Fruit fly (Drosophila melanogaster): Measurements from ENCODE around the gene alphaTub85E.

The alphaTub85E gene

dm6 chr3R:9771519-9771972 lies 38.5 kb upstream of the alphaTub85E start, which contains the start of gene CG9471 (continued):
- TF ChIP-seq NC2β (GFP tag; optimal IDR thresholded peaks at IDR 0.05) (peak; percentile 89), CG14014 (GFP tag; IDR thresholded peaks at IDR 0.05) (peak; percentile 93), fd102C (GFP tag; optimal IDR thresholded peaks at IDR 0.05) (peak; percentile 57), lbe (GFP tag; optimal IDR thresholded peaks at IDR 0.05) (peak; percentile 96), Dek (tag; optimal IDR thresholded peaks at IDR 0.05) (peak; percentile 90), B-H2 (GFP tag; optimal IDR thresholded peaks at IDR 0.05) (peak; percentile 91), CG10959 (GFP tag; IDR thresholded peaks at IDR 0.05) (peak; percentile 81), HHEX (GFP tag; optimal IDR thresholded peaks at IDR 0.05) (peak; percentile 93), Adf1 (GFP tag; IDR thresholded peaks at IDR 0.05) (peak; percentile 71), CG16863 (GFP tag; optimal IDR thresholded peaks at IDR 0.05) (peak; percentile 86), amos (GFP tag; IDR thresholded peaks at IDR 0.05; ENCODE audit: partially characterized antibody) (no peak), az2 (GFP tag; optimal IDR thresholded peaks at IDR 0.05) (peak; percentile 93), CG11696 (GFP tag; IDR thresholded peaks at IDR 0.05) (peak; percentile 84), inv (GFP tag; IDR thresholded peaks at IDR 0.05; ENCODE audit: partially characterized antibody) (no peak), gro (GFP tag; optimal IDR thresholded peaks at IDR 0.05) (peak; percentile 89), tx (GFP tag; optimal IDR thresholded peaks at IDR 0.05) (peak; percentile 88), CG1602 (GFP tag; optimal IDR thresholded peaks at IDR 0.05) (peak; percentile 87), CG15479 (GFP tag; optimal IDR thresholded peaks at IDR 0.05) (no peak), zfh2 (GFP tag; optimal IDR thresholded peaks at IDR 0.05) (peak; percentile 85), CG4707 (GFP tag; optimal IDR thresholded peaks at IDR 0.05) (peak; percentile 73), sisA (GFP tag; IDR thresholded peaks at IDR 0.05) (peak; percentile 93), da (GFP tag; optimal IDR thresholded peaks at IDR 0.05) (peak; percentile 61), pros (GFP tag; optimal IDR thresholded peaks at IDR 0.05) (no peak), salm (tag; optimal IDR thresholded peaks at IDR 0.05) (peak; percentile 87), CG2712 (tag; optimal IDR thresholded peaks at IDR 0.05) (peak; percentile 92), p53 (GFP tag; optimal IDR thresholded peaks at IDR 0.05) (peak; percentile 3), fd64A (GFP tag; optimal IDR thresholded peaks at IDR 0.05) (peak; percentile 41), CG12104 (GFP tag; optimal IDR thresholded peaks at IDR 0.05) (peak; percentile 85), phol (tag; optimal IDR thresholded peaks at IDR 0.05) (peak; percentile 89), CG8281 (tag; optimal IDR thresholded peaks at IDR 0.05) (peak; percentile 68), CG16813 (GFP tag; IDR thresholded peaks at IDR 0.05; ENCODE audit: partially characterized antibody) (0 out of 3 replicates have a peak, but pooled peaks have one; percentile 24), CG8924 (tag; optimal IDR thresholded peaks at IDR 0.05) (peak; percentile 93), Scr (GFP tag; IDR thresholded peaks at IDR 0.05; ENCODE audit: partially characterized antibody) (no peak), CG17385 (GFP tag; optimal IDR thresholded peaks at IDR 0.05) (peak; percentile 91), gsb (GFP tag; IDR thresholded peaks at IDR 0.05) (peak; percentile 80), CG9437 (GFP tag; optimal IDR thresholded peaks at IDR 0.05) (peak; percentile 82), peb (GFP tag; IDR thresholded peaks at IDR 0.05) (peak; percentile 88), sc (optimal IDR thresholded peaks at IDR 0.05) (no peak), sc (GFP tag; optimal IDR thresholded peaks at IDR 0.05) (peak; percentile 78), Bdp1 (GFP tag; optimal IDR thresholded peaks at IDR 0.05) (peak; percentile 78), ara (GFP tag; IDR thresholded peaks at IDR 0.05) (peak; percentile 91), CG15011 (GFP tag; optimal IDR thresholded peaks at IDR 0.05) (peak; percentile 86), CG34376 (GFP tag; optimal IDR thresholded peaks at IDR 0.05) (peak; percentile 87), CG13296 (GFP tag; optimal IDR thresholded peaks at IDR 0.05) (peak; percentile 91), cas (GFP tag; IDR thresholded peaks at IDR 0.05) (peak; percentile 91), CG1024 (GFP tag; IDR thresholded peaks at IDR 0.05) (peak; percentile 56; the same call in 1 of the 2 replicates), lab (GFP tag; optimal IDR thresholded peaks at IDR 0.05) (peak; percentile 96), CG10267 (tag; optimal IDR thresholded peaks at IDR 0.05) (peak; percentile 89), seq (GFP tag; IDR thresholded peaks at IDR 0.05) (peak; percentile 92), HLH3B (GFP tag; IDR thresholded peaks at IDR 0.05) (peak; percentile 94), CG4404 (GFP tag; IDR thresholded peaks at IDR 0.05) (peak; percentile 79)

All from whole organism, embryonic.